Fruit fly (Drosophila melanogaster) whole organism, embryonic: ENCODE data around the gene mRpS31.

Source experiments
- Aef1 ChIP-seq: fragments of 200-800 bp; sonication (Bioruptor generic); IDR thresholded peaks from 3 replicates; pipeline ENCODE4 v1.3.6; 2022; ENCODE audit warnings: missing biosample characterization, missing genetic modification characterization
- Bgb ChIP-seq: fragments of 200-800 bp; sonication (Bioruptor generic); IDR thresholded peaks from 2 replicates; pipeline ENCODE4 v1.3.6; 2022; ENCODE audit warnings: missing biosample characterization, missing genetic modification characterization; ENCODE audit not compliant: partially characterized antibody
- CG10209 ChIP-seq: fragments of 200-800 bp; sonication (Bioruptor generic); optimal IDR thresholded peaks from 3 replicates; lab custom pipeline; 2017; ENCODE audit warnings: missing biosample characterization, mild to moderate bottlenecking, missing genetic modification characterization, missing genetic modification reagents
- CG10431 ChIP-seq: fragments of 200-800 bp; sonication (Bioruptor generic); optimal IDR thresholded peaks from 3 replicates; lab custom pipeline; 2018; ENCODE audit warnings: missing biosample characterization, mild to moderate bottlenecking, missing genetic modification characterization
- CG10565 ChIP-seq: fragments of 200-800 bp; sonication (Bioruptor generic); optimal IDR thresholded peaks from 3 replicates; lab custom pipeline; 2016; ENCODE audit warnings: missing biosample characterization, mild to moderate bottlenecking, missing genetic modification characterization
- CG12236 ChIP-seq: fragments of 200-800 bp; sonication (Bioruptor generic); optimal IDR thresholded peaks from 2 replicates; lab custom pipeline; 2016; ENCODE audit warnings: missing biosample characterization, missing genetic modification characterization
- CG12299 ChIP-seq: fragments of 200-800 bp; sonication (Bioruptor generic); optimal IDR thresholded peaks from 2 replicates; lab custom pipeline; 2018; ENCODE audit warnings: missing biosample characterization, mild to moderate bottlenecking, missing genetic modification characterization
- CG12659 ChIP-seq: fragments of 200-800 bp; sonication (Bioruptor generic); optimal IDR thresholded peaks from 3 replicates; lab custom pipeline; 2017; ENCODE audit warnings: mild to moderate bottlenecking, missing biosample characterization, missing genetic modification reagents, missing genetic modification characterization
- CG13424 ChIP-seq: fragments of 200-800 bp; sonication (Bioruptor generic); optimal IDR thresholded peaks from 2 replicates; lab custom pipeline; 2019; ENCODE audit warnings: missing biosample characterization, mild to moderate bottlenecking, missing genetic modification characterization, moderate library complexity
- CG13775 ChIP-seq: fragments of 200-800 bp; sonication (Bioruptor generic); optimal IDR thresholded peaks from 3 replicates; lab custom pipeline; 2017; ENCODE audit warnings: missing biosample characterization, mild to moderate bottlenecking, missing genetic modification characterization
- CG18262 ChIP-seq: fragments of 200-800 bp; optimal IDR thresholded peaks from 3 replicates; lab custom pipeline; 2019; ENCODE audit warnings: missing biosample characterization, mild to moderate bottlenecking, missing genetic modification characterization, moderate library complexity
- CG3838 ChIP-seq: fragments of 200-800 bp; sonication (Bioruptor generic); optimal IDR thresholded peaks from 3 replicates; lab custom pipeline; 2016; ENCODE audit warnings: missing biosample characterization, missing genetic modification characterization
- CG3847 ChIP-seq: fragments of 200-800 bp; sonication (Bioruptor generic); IDR thresholded peaks from 2 replicates; pipeline ENCODE4 v1.3.6; 2022; ENCODE audit warnings: missing biosample characterization, missing genetic modification characterization
- CG42726 ChIP-seq: fragments of 200-800 bp; sonication (Bioruptor generic); IDR thresholded peaks from 2 replicates; pipeline ENCODE4 v1.3.6; 2022; ENCODE audit warnings: missing biosample characterization, missing genetic modification characterization; ENCODE audit not compliant: partially characterized antibody
- CG4730 ChIP-seq: fragments of 200-800 bp; sonication (Bioruptor generic); IDR thresholded peaks from 2 replicates; pipeline ENCODE4 v1.3.6; 2022; ENCODE audit warnings: missing biosample characterization, missing genetic modification characterization
- CG4854 ChIP-seq: fragments of 200-800 bp; sonication (Bioruptor generic); optimal IDR thresholded peaks from 2 replicates; lab custom pipeline; 2016; ENCODE audit warnings: missing biosample characterization, missing genetic modification characterization, inconsistent platforms
- CG6854 ChIP-seq: fragments of 200-800 bp; sonication (Bioruptor generic); optimal IDR thresholded peaks from 3 replicates; lab custom pipeline; 2017; ENCODE audit warnings: missing biosample characterization, mild to moderate bottlenecking, missing genetic modification characterization
- CG7963 ChIP-seq: fragments of 200-800 bp; sonication (Bioruptor generic); IDR thresholded peaks from 3 replicates; pipeline ENCODE4 v1.3.6; 2022; ENCODE audit warnings: missing biosample characterization, missing genetic modification characterization; ENCODE audit not compliant: partially characterized antibody
- Chrac-16 ChIP-seq: fragments of 200-800 bp; sonication (Bioruptor generic); optimal IDR thresholded peaks from 3 replicates; lab custom pipeline; 2016; ENCODE audit warnings: missing biosample characterization, missing genetic modification characterization
- CrebB ChIP-seq: fragments of 200-800 bp; sonication (Bioruptor generic); optimal IDR thresholded peaks from 3 replicates; lab custom pipeline; 2018; ENCODE audit warnings: missing biosample characterization, mild to moderate bottlenecking, missing genetic modification characterization
- Doc3 ChIP-seq: fragments of 200-800 bp; sonication (Bioruptor generic); IDR thresholded peaks from 3 replicates; pipeline ENCODE4 v1.3.6; 2022; ENCODE audit warnings: missing biosample characterization, missing genetic modification characterization; ENCODE audit not compliant: partially characterized antibody
- ERR ChIP-seq: fragments of 200-800 bp; sonication (Bioruptor generic); optimal IDR thresholded peaks from 2 replicates; lab custom pipeline; 2016; ENCODE audit warnings: missing biosample characterization, missing genetic modification characterization
- Gsc ChIP-seq: fragments of 200-800 bp; sonication (Bioruptor generic); IDR thresholded peaks from 2 replicates; pipeline ENCODE4 v1.3.6; 2022; ENCODE audit warnings: missing biosample characterization, missing genetic modification characterization
- HmgD ChIP-seq: fragments of 200-800 bp; sonication (Bioruptor generic); optimal IDR thresholded peaks from 3 replicates; lab custom pipeline; 2016; ENCODE audit warnings: missing biosample characterization, missing genetic modification characterization
- Hmr ChIP-seq: fragments of 200-800 bp; sonication (Bioruptor generic); optimal IDR thresholded peaks from 3 replicates; lab custom pipeline; 2017; ENCODE audit warnings: mild to moderate bottlenecking, missing biosample characterization, missing genetic modification reagents, missing genetic modification characterization
- Hr78 ChIP-seq, 2 experiments: fragments of 200-800 bp in 1 of 2; fragments of >200 bp in 1 of 2; sonication (Bioruptor generic) in 1 of 2; optimal IDR thresholded peaks; 2 replicates each; lab custom pipeline; 2017 to 2019; ENCODE audit warnings: missing biosample characterization in 2 of 2, missing genetic modification characterization in 2 of 2, mild to moderate bottlenecking in 1 of 2, moderate library complexity in 1 of 2
- Kr ChIP-seq: fragments of 200-800 bp; sonication (Bioruptor generic); optimal IDR thresholded peaks from 2 replicates; lab custom pipeline; 2017; ENCODE audit warnings: missing biosample characterization, mild to moderate bottlenecking, missing genetic modification characterization
- Lhr ChIP-seq: fragments of 200-800 bp; sonication (Bioruptor generic); optimal IDR thresholded peaks from 3 replicates; lab custom pipeline; 2017; ENCODE audit warnings: mild to moderate bottlenecking, missing biosample characterization, missing genetic modification reagents, missing genetic modification characterization
- Mrtf ChIP-seq: fragments of 200-800 bp; sonication (Bioruptor generic); IDR thresholded peaks from 3 replicates; pipeline ENCODE4 v1.3.6; 2022; ENCODE audit warnings: missing biosample characterization, missing genetic modification characterization
- Neu2 ChIP-seq: fragments of 200-800 bp; sonication (Bioruptor generic); optimal IDR thresholded peaks from 3 replicates; lab custom pipeline; 2016; ENCODE audit warnings: missing biosample characterization, missing genetic modification characterization, borderline replicate concordance
- Opbp ChIP-seq: fragments of 200-800 bp; sonication (Bioruptor generic); IDR thresholded peaks from 3 replicates; pipeline ENCODE4 v1.3.6; 2022; ENCODE audit warnings: missing biosample characterization, missing genetic modification characterization; ENCODE audit not compliant: partially characterized antibody
- Ptx1 ChIP-seq: fragments of 200-800 bp; sonication (Bioruptor generic); IDR thresholded peaks from 2 replicates; pipeline ENCODE4 v1.3.6; 2022; ENCODE audit warnings: missing biosample characterization, missing genetic modification characterization
- Ravus ChIP-seq: fragments of 200-800 bp; sonication (Bioruptor generic); IDR thresholded peaks from 2 replicates; pipeline ENCODE4 v1.3.6; 2022; ENCODE audit warnings: missing biosample characterization, missing genetic modification characterization
- Xbp1 ChIP-seq: fragments of 200-800 bp; sonication (Bioruptor generic); optimal IDR thresholded peaks from 3 replicates; lab custom pipeline; 2016; ENCODE audit warnings: missing biosample characterization, mild to moderate bottlenecking, missing genetic modification characterization
- ash1 ChIP-seq: fragments of 200-800 bp; sonication (Bioruptor generic); optimal IDR thresholded peaks from 2 replicates; lab custom pipeline; 2018; ENCODE audit warnings: missing biosample characterization, mild to moderate bottlenecking, missing genetic modification characterization
- ato ChIP-seq: fragments of 200-800 bp; sonication (Bioruptor generic); IDR thresholded peaks from 2 replicates; pipeline ENCODE4 v1.3.6; 2022; ENCODE audit warnings: missing biosample characterization, missing genetic modification characterization; ENCODE audit not compliant: partially characterized antibody
- bigmax ChIP-seq: fragments of 200-800 bp; sonication (Bioruptor generic); optimal IDR thresholded peaks from 2 replicates; lab custom pipeline; 2018; ENCODE audit warnings: missing biosample characterization, mild to moderate bottlenecking, missing genetic modification characterization
- cas ChIP-seq: fragments of 200-800 bp; sonication (Bioruptor generic); IDR thresholded peaks from 2 replicates; pipeline ENCODE4 v1.3.6; 2022; ENCODE audit warnings: missing biosample characterization, missing genetic modification characterization
- caup ChIP-seq: fragments of 200-800 bp; sonication (Bioruptor generic); optimal IDR thresholded peaks from 3 replicates; lab custom pipeline; 2017; ENCODE audit warnings: missing biosample characterization, mild to moderate bottlenecking, missing genetic modification characterization, moderate library complexity; ENCODE audit not compliant: severe bottlenecking
- esg ChIP-seq: fragments of 200-800 bp; sonication (Bioruptor generic); conservative IDR thresholded peaks from 2 replicates; pipeline ENCODE4 v1.3.6; 2022; ENCODE audit warnings: missing biosample characterization, missing genetic modification characterization
- eve ChIP-seq, 2 experiments: fragments of >200 bp; optimal IDR thresholded peaks; 2 replicates each; lab custom pipeline; 2017; ENCODE audit warnings: missing biosample characterization in 2 of 2, missing genetic modification characterization in 2 of 2
- grn ChIP-seq: fragments of 200-800 bp; sonication (Bioruptor generic); optimal IDR thresholded peaks from 3 replicates; lab custom pipeline; 2017; ENCODE audit warnings: missing biosample characterization, missing genetic modification characterization
- hbn ChIP-seq: fragments of 200-800 bp; sonication (Bioruptor generic); IDR thresholded peaks from 2 replicates; pipeline ENCODE4 v1.3.6; 2022; ENCODE audit warnings: missing biosample characterization, missing genetic modification characterization; ENCODE audit not compliant: partially characterized antibody
- nerfin-1 ChIP-seq: fragments of 200-800 bp; sonication (Bioruptor generic); optimal IDR thresholded peaks from 3 replicates; lab custom pipeline; 2019; ENCODE audit warnings: missing biosample characterization, mild to moderate bottlenecking, missing genetic modification characterization, moderate library complexity
- pnt ChIP-seq: fragments of 200-800 bp; sonication (Bioruptor generic); optimal IDR thresholded peaks from 3 replicates; lab custom pipeline; 2016; ENCODE audit warnings: missing biosample characterization, missing genetic modification characterization
- psq ChIP-seq: fragments of 200-800 bp; sonication (Bioruptor generic); optimal IDR thresholded peaks from 2 replicates; lab custom pipeline; 2017; ENCODE audit warnings: missing biosample characterization, missing genetic modification characterization
- pum ChIP-seq: fragments of 200-800 bp; sonication (Bioruptor generic); optimal IDR thresholded peaks from 2 replicates; lab custom pipeline; 2016; ENCODE audit warnings: missing biosample characterization, missing genetic modification characterization
- vfl ChIP-seq: fragments of 200-800 bp; sonication (Bioruptor generic); optimal IDR thresholded peaks from 2 replicates; lab custom pipeline; 2016; ENCODE audit warnings: missing biosample characterization, missing genetic modification characterization
- wdn ChIP-seq: fragments of 200-800 bp; sonication (Bioruptor generic); IDR thresholded peaks from 2 replicates; pipeline ENCODE4 v1.3.6; 2022; ENCODE audit warnings: missing biosample characterization, missing genetic modification characterization

mRpS31 gene

dm6 chr3L:16045831-16046336 lies 40.9 kb downstream of the mRpS31 start (continued):
- TF ChIP-seq pum (GFP tag; lab: Kevin White, UChicago) (peak; percentile 82), Kr (no peak), Lhr (peak; percentile 67), CG12299 (tag; lab: Kevin White, UChicago) (peak; percentile 94), CG7963 (GFP tag; lab: Robert Waterston, UW) (no peak), caup (peak; percentile 92), CG10209 (GFP tag; lab: Kevin White, UChicago) (peak; percentile 91), Gsc (no peak), Opbp (no peak), vfl (GFP tag; lab: Kevin White, UChicago) (peak; percentile 88), Hr78 (GFP tag; optimal IDR thresholded peaks at IDR 0.05; lab: Kevin White, UChicago) (peak in 1 of 2 experiments; percentile 72), wdn (GFP tag; lab: Robert Waterston, UW) (peak; percentile 86), Doc3 (GFP tag; lab: Robert Waterston, UW) (no peak), Mrtf (GFP tag; lab: Robert Waterston, UW) (peak; percentile 88), Aef1 (peak; percentile 82), nerfin-1 (tag; lab: Kevin White, UChicago) (peak; percentile 92), CG3838 (GFP tag; lab: Kevin White, UChicago) (peak; percentile 51), CG18262 (tag; lab: Kevin White, UChicago) (peak; percentile 95), Hmr (peak; percentile 94), CG12236 (GFP tag; lab: Kevin White, UChicago) (peak; percentile 86), cas (GFP tag; lab: Robert Waterston, UW) (peak; percentile 69), psq (peak; percentile 63), Ptx1 (GFP tag; lab: Robert Waterston, UW) (peak; percentile 87), CG4854 (GFP tag; lab: Kevin White, UChicago) (peak; percentile 79), CG42726 (GFP tag; lab: Robert Waterston, UW) (no peak), CG13775 (GFP tag; lab: Kevin White, UChicago) (peak; percentile 82), CG12659 (GFP tag; lab: Kevin White, UChicago) (peak; percentile 96), CG10431 (GFP tag; lab: Kevin White, UChicago) (peak; percentile 83), pnt (GFP tag; lab: Kevin White, UChicago) (peak; percentile 78), Xbp1 (peak; percentile 90), hbn (GFP tag; lab: Robert Waterston, UW) (no peak), CG10565 (GFP tag; lab: Kevin White, UChicago) (peak; percentile 74), grn (GFP tag; lab: Kevin White, UChicago) (no peak), CG13424 (tag; lab: Kevin White, UChicago) (peak; percentile 96), CG3847 (GFP tag; lab: Robert Waterston, UW) (peak; percentile 88), ato (no peak), Ravus (GFP tag; lab: Robert Waterston, UW) (peak; percentile 59), HmgD (peak; percentile 53), CG4730 (GFP tag; lab: Robert Waterston, UW) (peak; percentile 87), bigmax (GFP tag; lab: Kevin White, UChicago) (no peak), ERR (GFP tag; lab: Kevin White, UChicago) (peak; percentile 83), Chrac-16 (peak; percentile 89), ash1 (peak; percentile 49), CG6854 (GFP tag; lab: Kevin White, UChicago) (peak; percentile 90), CrebB (tag; lab: Kevin White, UChicago) (peak; percentile 94), esg (GFP tag; lab: Robert Waterston, UW) (peak; percentile 83), Bgb (no peak), eve (GFP tag; optimal IDR thresholded peaks at IDR 0.05; lab: Kevin White, UChicago) (peak in 1 of 2 experiments; percentile 94), Neu2 (peak; percentile 30)
